Fruit fly (Drosophila melanogaster): ENCODE data around the gene CG1316.

Gene CG1316

DNA sequence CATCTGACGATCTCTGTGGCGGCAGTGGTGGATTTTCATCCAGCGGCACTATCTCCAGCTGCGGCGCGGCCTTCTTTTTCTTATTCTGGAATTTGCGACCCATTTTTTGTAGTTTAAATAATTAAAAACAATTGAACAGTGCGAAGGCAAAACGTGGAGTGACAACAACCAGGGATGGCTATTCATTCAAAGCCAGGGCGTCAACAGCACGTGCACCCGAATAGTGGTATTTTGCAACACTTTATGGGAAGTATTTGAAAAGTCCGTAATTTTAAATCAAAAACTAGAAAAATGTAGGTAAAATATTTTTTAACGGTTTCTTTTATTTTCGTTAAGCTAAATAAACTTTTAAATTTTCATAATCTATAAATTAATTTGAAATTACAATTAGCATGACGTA is 1.0 kb upstream of the CG1316 start, which contains the start of gene CG11583 (continued):
- TF ChIP-seq pzg (GFP tag; optimal IDR thresholded peaks at IDR 0.05) (peak; percentile 76), crp (GFP tag; optimal IDR thresholded peaks at IDR 0.05) (peak in 1 of 2 experiments; percentile 9), p53 (GFP tag; optimal IDR thresholded peaks at IDR 0.05) (peak; percentile 40), az2 (GFP tag; optimal IDR thresholded peaks at IDR 0.05) (peak; percentile 3), bcd (GFP tag; optimal IDR thresholded peaks at IDR 0.05) (peak; percentile 31), oc (tag; optimal IDR thresholded peaks at IDR 0.05) (no peak), Taf1 (GFP tag; IDR thresholded peaks at IDR 0.05) (no peak), CG7357 (GFP tag; IDR thresholded peaks at IDR 0.05) (no peak), ttk (GFP tag; IDR thresholded peaks at IDR 0.05) (no peak), CG7928 (GFP tag; optimal IDR thresholded peaks at IDR 0.05) (peak; percentile 99), CG9609 (GFP tag; optimal IDR thresholded peaks at IDR 0.05) (peak; percentile 38), CG7987 (GFP tag; optimal IDR thresholded peaks at IDR 0.05) (peak; percentile 48), Myb (GFP tag; optimal IDR thresholded peaks at IDR 0.05) (peak; percentile 92), Chrac-16 (GFP tag; optimal IDR thresholded peaks at IDR 0.05) (peak; percentile 28), slp2 (GFP tag; optimal IDR thresholded peaks at IDR 0.05) (peak; percentile 25), Pdp1 (GFP tag; optimal IDR thresholded peaks at IDR 0.05) (peak in 1 of 2 experiments; percentile 28), CG30431 (GFP tag; optimal IDR thresholded peaks at IDR 0.05) (no peak), CG1602 (GFP tag; optimal IDR thresholded peaks at IDR 0.05) (peak; percentile 14), zen (tag; optimal IDR thresholded peaks at IDR 0.05) (peak; percentile 8), ems (GFP tag; optimal IDR thresholded peaks at IDR 0.05) (peak; percentile 50), lbe (GFP tag; optimal IDR thresholded peaks at IDR 0.05) (peak; percentile 39), hb (GFP tag; IDR thresholded peaks at IDR 0.05; ENCODE audit: partially characterized antibody) (no peak), sens (GFP tag) (peak; percentile 93), CG8944 (GFP tag; optimal IDR thresholded peaks at IDR 0.05) (peak; percentile 45), CG2712 (tag; optimal IDR thresholded peaks at IDR 0.05) (peak; percentile 43), NC2β (GFP tag; optimal IDR thresholded peaks at IDR 0.05) (peak; percentile 57), CG13894 (tag; optimal IDR thresholded peaks at IDR 0.05) (no peak), CG1024 (GFP tag; IDR thresholded peaks at IDR 0.05) (no peak), Dbx (GFP tag; IDR thresholded peaks at IDR 0.05) (0 out of 3 replicates have a peak, but pooled peaks have one; percentile 40), slbo (GFP tag; IDR thresholded peaks at IDR 0.05) (peak; percentile 71), bsh (GFP tag; optimal IDR thresholded peaks at IDR 0.05) (no peak), tin (GFP tag; optimal IDR thresholded peaks at IDR 0.05) (peak; percentile 35), CHES-1-like (GFP tag; optimal IDR thresholded peaks at IDR 0.05) (peak; percentile 60), phol (tag; optimal IDR thresholded peaks at IDR 0.05) (peak; percentile 54), nom (GFP tag; optimal IDR thresholded peaks at IDR 0.05) (peak; percentile 14), Vsx1 (GFP tag; optimal IDR thresholded peaks at IDR 0.05) (no peak), Hsf (GFP tag; optimal IDR thresholded peaks at IDR 0.05) (peak; percentile 18), CG8924 (tag; optimal IDR thresholded peaks at IDR 0.05) (peak; percentile 21), CG17361 (GFP tag; IDR thresholded peaks at IDR 0.05) (no peak), Scr (GFP tag; IDR thresholded peaks at IDR 0.05; ENCODE audit: partially characterized antibody) (peak; percentile 40; the same call in 1 of the 2 replicates), CG18262 (tag; optimal IDR thresholded peaks at IDR 0.05) (peak; percentile 5), stwl (tag; optimal IDR thresholded peaks at IDR 0.05) (peak; percentile 92), salm (tag; optimal IDR thresholded peaks at IDR 0.05) (no peak), CG16779 (GFP tag; IDR thresholded peaks at IDR 0.05) (0 out of 2 replicates have a peak, but pooled peaks have one; percentile 2), Sry-δ (GFP tag; optimal IDR thresholded peaks at IDR 0.05) (peak; percentile 47), CG17612 (GFP tag; IDR thresholded peaks at IDR 0.05) (no peak), CG30403 (GFP tag; optimal IDR thresholded peaks at IDR 0.05) (peak; percentile 32), row (GFP tag; IDR thresholded peaks at IDR 0.05) (peak; percentile 67), CG15011 (GFP tag; optimal IDR thresholded peaks at IDR 0.05) (no peak), CG2116 (GFP tag; optimal IDR thresholded peaks at IDR 0.05) (peak; percentile 23), ase (GFP tag; IDR thresholded peaks at IDR 0.05) (no peak)
